Fruit fly (Drosophila melanogaster) whole organism, embryonic: ENCODE data around the gene Patj.

Experiments
- Atf6 ChIP-seq: fragments of 200-800 bp; sonication (Bioruptor generic); IDR thresholded peaks from 2 replicates; pipeline ENCODE4 v1.3.6; 2022; ENCODE audit warnings: missing biosample characterization, missing genetic modification characterization
- BtbVII ChIP-seq: fragments of 200-800 bp; sonication (Bioruptor generic); optimal IDR thresholded peaks from 3 replicates; lab custom pipeline; 2017; ENCODE audit warnings: missing biosample characterization, mild to moderate bottlenecking, missing genetic modification characterization
- CG10147 ChIP-seq: fragments of 200-800 bp; sonication (Bioruptor generic); optimal IDR thresholded peaks from 2 replicates; lab custom pipeline; 2019; ENCODE audit warnings: missing biosample characterization, mild to moderate bottlenecking, missing genetic modification characterization, moderate library complexity
- CG1233 ChIP-seq: fragments of 200-800 bp; sonication (Bioruptor generic); optimal IDR thresholded peaks from 4 replicates; lab custom pipeline; 2018; ENCODE audit warnings: missing biosample characterization, mild to moderate bottlenecking, missing genetic modification characterization
- CG13296 ChIP-seq: fragments of 200-800 bp; sonication (Bioruptor generic); optimal IDR thresholded peaks from 3 replicates; lab custom pipeline; 2018; ENCODE audit warnings: missing biosample characterization, mild to moderate bottlenecking, missing genetic modification characterization
- CG14441 ChIP-seq: fragments of 200-800 bp; sonication (Bioruptor generic); IDR thresholded peaks from 2 replicates; pipeline ENCODE4 v1.3.6; 2022; ENCODE audit warnings: missing biosample characterization, missing genetic modification characterization
- CG16815 ChIP-seq: fragments of 200-800 bp; sonication (Bioruptor generic); optimal IDR thresholded peaks from 3 replicates; lab custom pipeline; 2017; ENCODE audit warnings: missing biosample characterization, mild to moderate bottlenecking, missing genetic modification characterization
- CG2875 ChIP-seq: fragments of 200-800 bp; sonication (Bioruptor generic); optimal IDR thresholded peaks from 2 replicates; lab custom pipeline; 2017; ENCODE audit warnings: missing biosample characterization, mild to moderate bottlenecking, missing genetic modification characterization, missing genetic modification reagents
- CG32772 ChIP-seq: fragments of 200-800 bp; sonication (Bioruptor generic); IDR thresholded peaks from 2 replicates; pipeline ENCODE4 v1.3.6; 2022; ENCODE audit warnings: missing biosample characterization, missing genetic modification characterization
- CG34422 ChIP-seq: fragments of 200-800 bp; sonication (Bioruptor generic); IDR thresholded peaks from 3 replicates; pipeline ENCODE4 v1.3.6; 2022; ENCODE audit warnings: missing biosample characterization, missing genetic modification characterization
- CG3838 ChIP-seq: fragments of 200-800 bp; sonication (Bioruptor generic); optimal IDR thresholded peaks from 3 replicates; lab custom pipeline; 2016; ENCODE audit warnings: missing biosample characterization, missing genetic modification characterization
- CG4328 ChIP-seq: fragments of 200-800 bp; sonication (Bioruptor generic); optimal IDR thresholded peaks from 3 replicates; lab custom pipeline; 2017; ENCODE audit warnings: missing biosample characterization, missing genetic modification reagents, missing genetic modification characterization
- CG4360 ChIP-seq: fragments of 200-800 bp; sonication (Bioruptor generic); IDR thresholded peaks from 2 replicates; pipeline ENCODE4 v1.3.6; 2022; ENCODE audit warnings: missing biosample characterization, missing genetic modification characterization
- CG7839 ChIP-seq: fragments of 200-800 bp; sonication (Bioruptor generic); optimal IDR thresholded peaks from 3 replicates; lab custom pipeline; 2018; ENCODE audit warnings: missing biosample characterization, mild to moderate bottlenecking, missing genetic modification characterization, moderate library complexity
- CG9932 ChIP-seq: fragments of 200-800 bp; sonication (Bioruptor generic); IDR thresholded peaks from 2 replicates; pipeline ENCODE4 v1.3.6; 2022; ENCODE audit warnings: missing biosample characterization, missing genetic modification characterization
- Eip74EF ChIP-seq, 2 experiments: fragments of 200-800 bp in 1 of 2; fragments of >200 bp in 1 of 2; sonication (Bioruptor generic) in 1 of 2; optimal IDR thresholded peaks; 2 replicates each; lab custom pipeline; 2017 to 2019; ENCODE audit warnings: missing biosample characterization in 2 of 2, missing genetic modification characterization in 2 of 2, mild to moderate bottlenecking in 1 of 2, moderate library complexity in 1 of 2
- Ets97D ChIP-seq: fragments of 200-800 bp; sonication (Bioruptor generic); optimal IDR thresholded peaks from 3 replicates; lab custom pipeline; 2016; ENCODE audit warnings: missing biosample characterization, missing genetic modification characterization
- HLH4C ChIP-seq: fragments of 200-800 bp; sonication (Bioruptor generic); IDR thresholded peaks from 3 replicates; pipeline ENCODE4 v1.3.6; 2022; ENCODE audit warnings: missing biosample characterization, missing genetic modification characterization; ENCODE audit not compliant: partially characterized antibody
- Hand ChIP-seq: fragments of 200-800 bp; sonication (Bioruptor generic); optimal IDR thresholded peaks from 2 replicates; lab custom pipeline; 2017; ENCODE audit warnings: mild to moderate bottlenecking, missing biosample characterization, missing genetic modification reagents, missing genetic modification characterization
- MTF-1 ChIP-seq: fragments of 200-800 bp; sonication (Bioruptor generic); optimal IDR thresholded peaks from 2 replicates; lab custom pipeline; 2018; ENCODE audit warnings: missing biosample characterization, mild to moderate bottlenecking, missing genetic modification characterization, borderline replicate concordance
- Med ChIP-seq: fragments of 200-800 bp; sonication (Bioruptor generic); peaks from one replicate; lab custom pipeline; 2016; ENCODE audit warnings: missing biosample characterization, missing genetic modification characterization, mild to moderate bottlenecking, inconsistent platforms, moderate library complexity
- Myb ChIP-seq: fragments of 200-800 bp; sonication (Bioruptor generic); optimal IDR thresholded peaks from 2 replicates; lab custom pipeline; 2016; ENCODE audit warnings: missing biosample characterization, missing genetic modification characterization
- NfI ChIP-seq: fragments of 200-800 bp; sonication (Bioruptor generic); optimal IDR thresholded peaks from 3 replicates; lab custom pipeline; 2018; ENCODE audit warnings: missing biosample characterization, mild to moderate bottlenecking, missing genetic modification characterization, moderate library complexity
- Optix ChIP-seq: fragments of 200-800 bp; sonication (Bioruptor generic); IDR thresholded peaks from 3 replicates; pipeline ENCODE4 v1.3.6; 2022; ENCODE audit warnings: missing biosample characterization, missing genetic modification characterization
- Usf ChIP-seq: fragments of 200-800 bp; sonication (Bioruptor generic); optimal IDR thresholded peaks from 2 replicates; lab custom pipeline; 2017; ENCODE audit warnings: missing genotype, missing biosample characterization, missing genetic modification characterization
- Xrp1 ChIP-seq: fragments of 200-800 bp; sonication (Bioruptor generic); IDR thresholded peaks from 2 replicates; pipeline ENCODE4 v1.3.6; 2022; ENCODE audit warnings: missing biosample characterization, missing genetic modification characterization
- az2 ChIP-seq: fragments of 200-800 bp; sonication (Bioruptor generic); optimal IDR thresholded peaks from 3 replicates; lab custom pipeline; 2016; ENCODE audit warnings: missing biosample characterization, missing genetic modification characterization
- cad ChIP-seq: fragments of >200 bp; optimal IDR thresholded peaks from 2 replicates; lab custom pipeline; 2017; ENCODE audit warnings: missing biosample characterization, missing genetic modification characterization
- caup ChIP-seq: fragments of 200-800 bp; sonication (Bioruptor generic); optimal IDR thresholded peaks from 3 replicates; lab custom pipeline; 2017; ENCODE audit warnings: missing biosample characterization, mild to moderate bottlenecking, missing genetic modification characterization, moderate library complexity; ENCODE audit not compliant: severe bottlenecking
- cg ChIP-seq: fragments of 200-800 bp; sonication (Bioruptor generic); optimal IDR thresholded peaks from 3 replicates; lab custom pipeline; 2019; ENCODE audit warnings: missing biosample characterization, mild to moderate bottlenecking, missing genetic modification characterization, moderate library complexity
- chn ChIP-seq: fragments of 200-800 bp; sonication (Bioruptor generic); optimal IDR thresholded peaks from 2 replicates; lab custom pipeline; 2016; ENCODE audit warnings: missing biosample characterization, missing genetic modification characterization
- crol ChIP-seq: fragments of 200-800 bp; sonication (Bioruptor generic); IDR thresholded peaks from 2 replicates; pipeline ENCODE4 v1.3.6; 2022; ENCODE audit warnings: missing biosample characterization, missing genetic modification characterization
- dpn ChIP-seq, 2 experiments: fragments of 200-800 bp; sonication (Bioruptor generic); optimal IDR thresholded peaks; 3 replicates each; lab custom pipeline; 2016; ENCODE audit warnings: missing biosample characterization in 2 of 2, missing genetic modification characterization in 2 of 2
- exex ChIP-seq: fragments of 200-800 bp; sonication (Bioruptor generic); optimal IDR thresholded peaks from 4 replicates; lab custom pipeline; 2018; ENCODE audit warnings: missing biosample characterization, mild to moderate bottlenecking, missing genetic modification characterization, moderate library complexity
- gsb ChIP-seq: fragments of 200-800 bp; sonication (Bioruptor generic); IDR thresholded peaks from 2 replicates; pipeline ENCODE4 v1.3.6; 2022; ENCODE audit warnings: missing biosample characterization, missing genetic modification characterization
- gsb-n ChIP-seq: fragments of 200-800 bp; sonication (Bioruptor generic); optimal IDR thresholded peaks from 3 replicates; lab custom pipeline; 2018; ENCODE audit warnings: missing biosample characterization, mild to moderate bottlenecking, missing genetic modification characterization
- hth ChIP-seq: fragments of >200 bp; optimal IDR thresholded peaks from 2 replicates; lab custom pipeline; 2017; ENCODE audit warnings: inconsistent platforms
- insv ChIP-seq, 2 experiments: fragments of 200-800 bp; sonication (Bioruptor generic); optimal IDR thresholded peaks; 3 replicates each; lab custom pipeline; 2016 to 2018; ENCODE audit warnings: missing biosample characterization in 2 of 2, missing genetic modification characterization in 2 of 2
- mirr ChIP-seq: fragments of 200-800 bp; sonication (Bioruptor generic); optimal IDR thresholded peaks from 3 replicates; lab custom pipeline; 2018; ENCODE audit warnings: missing biosample characterization, mild to moderate bottlenecking, missing genetic modification characterization
- nerfin-2 ChIP-seq: fragments of 200-800 bp; sonication (Bioruptor generic); IDR thresholded peaks from 2 replicates; pipeline ENCODE4 v1.3.6; 2022; ENCODE audit warnings: missing biosample characterization, missing genetic modification characterization; ENCODE audit not compliant: partially characterized antibody
- salm ChIP-seq: fragments of 200-800 bp; sonication (Bioruptor generic); optimal IDR thresholded peaks from 2 replicates; lab custom pipeline; 2018; ENCODE audit warnings: missing biosample characterization, mild to moderate bottlenecking, missing genetic modification characterization
- scrt ChIP-seq: fragments of 200-800 bp; sonication (Bioruptor generic); optimal IDR thresholded peaks from 2 replicates; lab custom pipeline; 2018; ENCODE audit warnings: missing biosample characterization, mild to moderate bottlenecking, missing genetic modification characterization, moderate library complexity
- sug ChIP-seq: fragments of 200-800 bp; optimal IDR thresholded peaks from 2 replicates; lab custom pipeline; 2019; ENCODE audit warnings: missing biosample characterization, mild to moderate bottlenecking, missing genetic modification characterization, moderate library complexity
- tll ChIP-seq, 2 experiments: fragments of 200-800 bp in 1 of 2; fragments of >200 bp in 1 of 2; sonication (Bioruptor generic) in 1 of 2; optimal IDR thresholded peaks; 2 replicates each; lab custom pipeline; 2017 to 2019; ENCODE audit warnings: missing biosample characterization in 2 of 2, missing genetic modification characterization in 2 of 2, mild to moderate bottlenecking in 1 of 2, moderate library complexity in 1 of 2
- wek ChIP-seq: fragments of 200-800 bp; sonication (Bioruptor generic); optimal IDR thresholded peaks from 3 replicates; lab custom pipeline; 2018; ENCODE audit warnings: missing biosample characterization, mild to moderate bottlenecking, missing genetic modification characterization, moderate library complexity
- zfh1 ChIP-seq: fragments of 200-800 bp; sonication (Bioruptor generic); IDR thresholded peaks from 3 replicates; pipeline ENCODE4 v1.3.6; 2022; ENCODE audit warnings: missing biosample characterization, missing genetic modification characterization

The Patj gene

dm6 chr3L:1789339-1789738 lies 9.3 kb upstream of the Patj start (continued):
- TF ChIP-seq Ets97D (no peak), mirr (GFP tag; lab: Kevin White, UChicago) (peak; percentile 34), chn (GFP tag; lab: Kevin White, UChicago) (no peak), HLH4C (GFP tag; lab: Robert Waterston, UW) (no peak), nerfin-2 (GFP tag; lab: Robert Waterston, UW) (no peak), sug (tag; lab: Kevin White, UChicago) (peak; percentile 66)
- TF ChIP-seq, all 482 proteins: peak for 14

- TF ChIP-seq BtbVII (GFP tag; lab: Kevin White, UChicago) (peak; percentile 79), hth (lab: Kevin White, UChicago) (no peak), Med (GFP tag; lab: Kevin White, UChicago) (peak; percentile 88), caup (peak; percentile 81), scrt (GFP tag; lab: Kevin White, UChicago) (peak; percentile 62), Eip74EF (GFP tag; optimal IDR thresholded peaks at IDR 0.05; lab: Kevin White, UChicago) (peak in 1 of 2 experiments; percentile 63), gsb-n (no peak), CG7839 (tag; lab: Kevin White, UChicago) (no peak), crol (GFP tag; lab: Robert Waterston, UW) (peak; percentile 74), CG32772 (GFP tag; lab: Robert Waterston, UW) (no peak), CG4360 (GFP tag; lab: Robert Waterston, UW) (peak; percentile 85), CG16815 (GFP tag; lab: Kevin White, UChicago) (no peak), mirr (GFP tag; lab: Kevin White, UChicago) (peak; percentile 97), zfh1 (GFP tag; lab: Robert Waterston, UW) (0 out of 3 replicates have a peak, but pooled peaks have one; percentile 32), az2 (no peak), CG4328 (peak; percentile 20), CG14441 (GFP tag; lab: Robert Waterston, UW) (peak; percentile 44; the same call in 1 of the 2 replicates), cad (no peak), CG2875 (GFP tag; lab: Kevin White, UChicago) (no peak), Atf6 (GFP tag; lab: Robert Waterston, UW) (peak; percentile 41; the same call in 1 of the 2 replicates), cg (GFP tag; lab: Kevin White, UChicago) (peak; percentile 88), salm (peak; percentile 52), CG10147 (GFP tag; lab: Kevin White, UChicago) (no peak), tll (GFP tag; optimal IDR thresholded peaks at IDR 0.05; lab: Kevin White, UChicago) (peak in 1 of 2 experiments; percentile 16), Optix (GFP tag; lab: Robert Waterston, UW) (0 out of 3 replicates have a peak, but pooled peaks have one; percentile 27), insv (GFP tag; optimal IDR thresholded peaks at IDR 0.05; lab: Kevin White, UChicago) (peak in 1 of 2 experiments; percentile 23), MTF-1 (GFP tag; lab: Kevin White, UChicago) (peak; percentile 44), Hand (GFP tag; lab: Kevin White, UChicago) (no peak), CG9932 (GFP tag; lab: Robert Waterston, UW) (peak; percentile 50; the same call in 1 of the 2 replicates), Xrp1 (GFP tag; lab: Robert Waterston, UW) (peak; percentile 31; the same call in 1 of the 2 replicates), CG34422 (GFP tag; lab: Robert Waterston, UW) (peak; percentile 63; the same call in 2 of the 3 replicates), Usf (no peak), dpn (GFP tag; optimal IDR thresholded peaks at IDR 0.05; lab: Kevin White, UChicago) (peak in 1 of 2 experiments; percentile 36), CG1233 (peak; percentile 38), wek (GFP tag; lab: Kevin White, UChicago) (peak; percentile 67), exex (tag; lab: Kevin White, UChicago) (peak; percentile 92), NfI (GFP tag; lab: Kevin White, UChicago) (peak; percentile 45), gsb (GFP tag; lab: Robert Waterston, UW) (no peak), Myb (GFP tag; lab: Kevin White, UChicago) (no peak), CG13296 (GFP tag; lab: Kevin White, UChicago) (peak; percentile 63), CG3838 (GFP tag; lab: Kevin White, UChicago) (peak; percentile 60)
These were observed 4.2 kb upstream of the Patj start for dm6 chr3L:1794164-1794942.
